Worm (Caenorhabditis elegans) whole organism, L3 larva: Measurements from ENCODE around the gene slc-17.8.

ENCODE experiments used
- ama-1 ChIP-seq: fragments of 150-350 bp; optimal IDR thresholded peaks from 2 replicates; lab custom pipeline; 2018
- ceh-9 ChIP-seq: sonication (generic microtip); optimal IDR thresholded peaks from 2 replicates; lab custom pipeline; 2018; ENCODE audit warnings: missing biosample characterization, missing genetic modification characterization
- elt-2 ChIP-seq: sonication (generic microtip); optimal IDR thresholded peaks from 2 replicates; lab custom pipeline; 2016; ENCODE audit warnings: missing genetic modification reagents, mild to moderate bottlenecking, missing genetic modification characterization, missing compliant biosample characterization
- fkh-10 ChIP-seq: sonication (generic microtip); optimal IDR thresholded peaks from 2 replicates; lab custom pipeline; 2017; ENCODE audit warnings: missing biosample characterization, missing genetic modification reagents, missing genetic modification characterization
- mdl-1 ChIP-seq: fragments of 150-350 bp; optimal IDR thresholded peaks from 2 replicates; lab custom pipeline; 2014; ENCODE audit warnings: missing biosample characterization, missing genetic modification characterization
- nhr-11 ChIP-seq: fragments of 150-350 bp; optimal IDR thresholded peaks from 2 replicates; lab custom pipeline; 2014; ENCODE audit warnings: missing biosample characterization, missing genetic modification characterization
- nhr-237 ChIP-seq: fragments of 150-350 bp; optimal IDR thresholded peaks from 2 replicates; lab custom pipeline; 2014; ENCODE audit warnings: missing biosample characterization, missing genetic modification characterization
- nhr-76 ChIP-seq: fragments of 150-350 bp; sonication (generic microtip); optimal IDR thresholded peaks from 5 replicates; lab custom pipeline; 2014; ENCODE audit warnings: missing biosample characterization, missing genetic modification characterization
- snpc-4 ChIP-seq: fragments of 150-350 bp; optimal IDR thresholded peaks from 2 replicates; lab custom pipeline; 2014; ENCODE audit warnings: missing biosample characterization, missing genetic modification characterization
- unc-39 ChIP-seq: sonication (generic microtip); optimal IDR thresholded peaks from 4 replicates; lab custom pipeline; 2017; ENCODE audit warnings: missing biosample characterization, missing genetic modification characterization

ce11 chrV:8545531-8546224 lies at the start of gene slc-17.8, which contains the start of gene asns-1:
- TF ChIP-seq ceh-9 (tag; lab: Kevin White, UChicago) (no peak), elt-2 (tag; lab: Kevin White, UChicago) (no peak), nhr-11 (no peak), unc-39 (tag; lab: Kevin White, UChicago) (no peak), ama-1 (lab: Kevin White, UChicago) (no peak), fkh-10 (GFP tag; lab: Kevin White, UChicago) (no peak), nhr-76 (no peak), mdl-1 (tag; lab: Kevin White, UChicago) (no peak), nhr-237 (tag; lab: Kevin White, UChicago) (no peak), snpc-4 (no peak)
